Fruit fly (Drosophila melanogaster) whole organism, prepupa: ENCODE measurements around the gene WDR79.

ENCODE experiments used
- CG10631 ChIP-seq: fragments of 200-800 bp; sonication (Bioruptor generic); optimal IDR thresholded peaks from 2 replicates; lab custom pipeline; 2016; ENCODE audit warnings: missing biosample characterization, missing genetic modification characterization
- CG11294 ChIP-seq: fragments of 200-800 bp; sonication (Bioruptor generic); IDR thresholded peaks from 2 replicates; pipeline ENCODE4 v1.3.6; 2022; ENCODE audit warnings: missing biosample characterization, missing genetic modification characterization
- CG11762 ChIP-seq: fragments of 200-800 bp; sonication (Bioruptor generic); optimal IDR thresholded peaks from 3 replicates; lab custom pipeline; 2016; ENCODE audit warnings: missing biosample characterization, missing genetic modification characterization; ENCODE audit not compliant: insufficient read depth
- CG11902 ChIP-seq: fragments of 200-800 bp; sonication (Bioruptor generic); optimal IDR thresholded peaks from 3 replicates; lab custom pipeline; 2016; ENCODE audit warnings: missing biosample characterization, missing genetic modification characterization
- CG15336 ChIP-seq: fragments of 200-800 bp; sonication (Bioruptor generic); IDR thresholded peaks from 2 replicates; pipeline ENCODE4 v1.3.6; 2022; ENCODE audit warnings: missing biosample characterization, missing genetic modification characterization
- CG1621 ChIP-seq: fragments of 200-800 bp; sonication (Bioruptor generic); optimal IDR thresholded peaks from 3 replicates; lab custom pipeline; 2018; ENCODE audit warnings: missing biosample characterization, mild to moderate bottlenecking, missing genetic modification characterization
- CG16779 ChIP-seq: fragments of 200-800 bp; sonication (Bioruptor generic); optimal IDR thresholded peaks from 3 replicates; lab custom pipeline; 2017; ENCODE audit warnings: missing biosample characterization, mild to moderate bottlenecking, missing genetic modification characterization
- CG3032 ChIP-seq: fragments of 200-800 bp; optimal IDR thresholded peaks from 2 replicates; lab custom pipeline; 2019; ENCODE audit warnings: missing biosample characterization, mild to moderate bottlenecking, missing genetic modification characterization, moderate library complexity
- CG31627 ChIP-seq: fragments of 200-800 bp; sonication (Bioruptor generic); optimal IDR thresholded peaks from 3 replicates; lab custom pipeline; 2016; ENCODE audit warnings: missing biosample characterization, missing genetic modification characterization
- CG32006 ChIP-seq: fragments of 200-800 bp; sonication (Bioruptor generic); optimal IDR thresholded peaks from 3 replicates; lab custom pipeline; 2017; ENCODE audit warnings: missing biosample characterization, mild to moderate bottlenecking, missing genetic modification characterization
- CG3919 ChIP-seq: fragments of 200-800 bp; sonication (Bioruptor generic); optimal IDR thresholded peaks from 3 replicates; lab custom pipeline; 2016; ENCODE audit warnings: missing biosample characterization, missing genetic modification characterization
- CG6163 ChIP-seq: fragments of 200-800 bp; sonication (Bioruptor generic); IDR thresholded peaks from 3 replicates; pipeline ENCODE4 v1.3.6; 2022; ENCODE audit warnings: missing biosample characterization, missing genetic modification characterization
- CG6276 ChIP-seq: fragments of 200-800 bp; sonication (Bioruptor generic); optimal IDR thresholded peaks from 2 replicates; lab custom pipeline; 2017; ENCODE audit warnings: missing biosample characterization, mild to moderate bottlenecking, missing genetic modification characterization
- CG6792 ChIP-seq: fragments of 200-800 bp; sonication (Bioruptor generic); optimal IDR thresholded peaks from 3 replicates; lab custom pipeline; 2016; ENCODE audit warnings: missing biosample characterization, missing genetic modification characterization
- CG6808 ChIP-seq: fragments of 200-800 bp; sonication (Bioruptor generic); optimal IDR thresholded peaks from 3 replicates; lab custom pipeline; 2017; ENCODE audit warnings: missing biosample characterization, missing genetic modification characterization, mild to moderate bottlenecking, moderate library complexity, missing genetic modification reagents
- CG6854 ChIP-seq: fragments of 200-800 bp; sonication (Bioruptor generic); optimal IDR thresholded peaks from 2 replicates; lab custom pipeline; 2017; ENCODE audit warnings: missing biosample characterization, mild to moderate bottlenecking, missing genetic modification characterization
- CG7368 ChIP-seq: fragments of 200-800 bp; sonication (Bioruptor generic); optimal IDR thresholded peaks from 3 replicates; lab custom pipeline; 2016; ENCODE audit warnings: missing biosample characterization, missing genetic modification characterization
- CG8119 ChIP-seq: fragments of 200-800 bp; sonication (Bioruptor generic); IDR thresholded peaks from 3 replicates; pipeline ENCODE4 v1.3.6; 2022; ENCODE audit warnings: missing biosample characterization, missing genetic modification characterization
- CG8632 ChIP-seq: fragments of 200-800 bp; sonication (Bioruptor generic); optimal IDR thresholded peaks from 3 replicates; lab custom pipeline; 2016; ENCODE audit warnings: missing biosample characterization, missing genetic modification characterization
- CG9139 ChIP-seq: fragments of 200-800 bp; sonication (Bioruptor generic); optimal IDR thresholded peaks from 3 replicates; lab custom pipeline; 2017; ENCODE audit warnings: missing biosample characterization, mild to moderate bottlenecking, missing genetic modification characterization
- Eip75B ChIP-seq: fragments of 200-800 bp; sonication (Bioruptor generic); optimal IDR thresholded peaks from 3 replicates; lab custom pipeline; 2016; ENCODE audit warnings: missing biosample characterization, missing genetic modification characterization
- Eip78C ChIP-seq: fragments of 200-800 bp; sonication (Bioruptor generic); peaks from one replicate; lab custom pipeline; 2016; ENCODE audit warnings: missing biosample characterization, missing genetic modification characterization
- Ets96B ChIP-seq: fragments of 200-800 bp; optimal IDR thresholded peaks from 2 replicates; lab custom pipeline; 2019; ENCODE audit warnings: missing biosample characterization, mild to moderate bottlenecking, missing genetic modification characterization, moderate library complexity
- Gug ChIP-seq: fragments of 200-800 bp; sonication (Bioruptor generic); IDR thresholded peaks from 2 replicates; pipeline ENCODE4 v1.3.6; 2022; ENCODE audit warnings: missing biosample characterization, missing genetic modification characterization
- Hr4 ChIP-seq: fragments of 200-800 bp; sonication (Bioruptor generic); optimal IDR thresholded peaks from 3 replicates; lab custom pipeline; 2016; ENCODE audit warnings: missing biosample characterization, missing genetic modification characterization
- Lpt ChIP-seq: fragments of 200-800 bp; sonication (Bioruptor generic); optimal IDR thresholded peaks from 3 replicates; lab custom pipeline; 2016; ENCODE audit warnings: missing biosample characterization, missing genetic modification characterization
- Met ChIP-seq: fragments of 200-800 bp; sonication (Bioruptor generic); optimal IDR thresholded peaks from 3 replicates; lab custom pipeline; 2016; ENCODE audit warnings: missing biosample characterization, missing genetic modification characterization
- Smox ChIP-seq: fragments of 200-800 bp; sonication (Bioruptor generic); optimal IDR thresholded peaks from 3 replicates; lab custom pipeline; 2016; ENCODE audit warnings: missing biosample characterization, missing genetic modification characterization
- Sox102F ChIP-seq: fragments of 200-800 bp; sonication (Bioruptor generic); optimal IDR thresholded peaks from 2 replicates; lab custom pipeline; 2016; ENCODE audit warnings: missing biosample characterization, mild to moderate bottlenecking, missing genetic modification characterization
- Sox14 ChIP-seq: fragments of 200-800 bp; sonication (Bioruptor generic); optimal IDR thresholded peaks from 3 replicates; lab custom pipeline; 2016; ENCODE audit warnings: missing biosample characterization, missing genetic modification characterization
- Sox15 ChIP-seq: fragments of 200-800 bp; sonication (Bioruptor generic); optimal IDR thresholded peaks from 3 replicates; lab custom pipeline; 2016; ENCODE audit warnings: missing biosample characterization, missing genetic modification characterization
- dac ChIP-seq: fragments of 200-800 bp; sonication (Bioruptor generic); optimal IDR thresholded peaks from 2 replicates; lab custom pipeline; 2017; ENCODE audit warnings: missing biosample characterization, mild to moderate bottlenecking, missing genetic modification characterization
- dsx ChIP-seq: fragments of 200-800 bp; optimal IDR thresholded peaks from 3 replicates; lab custom pipeline; 2019; ENCODE audit warnings: missing biosample characterization, mild to moderate bottlenecking, missing genetic modification characterization, moderate library complexity; ENCODE audit not compliant: poor library complexity, severe bottlenecking
- eg ChIP-seq: fragments of 200-800 bp; sonication (Bioruptor generic); IDR thresholded peaks from 3 replicates; pipeline ENCODE4 v1.3.6; 2022; ENCODE audit warnings: missing biosample characterization, missing genetic modification characterization
- esn ChIP-seq: fragments of 200-800 bp; sonication (Bioruptor generic); optimal IDR thresholded peaks from 2 replicates; lab custom pipeline; 2016; ENCODE audit warnings: missing biosample characterization, mild to moderate bottlenecking, missing genetic modification characterization, moderate library complexity
- fd59A ChIP-seq: fragments of 200-800 bp; sonication (Bioruptor generic); optimal IDR thresholded peaks from 2 replicates; lab custom pipeline; 2017; ENCODE audit warnings: missing biosample characterization, mild to moderate bottlenecking, missing genetic modification characterization, missing genetic modification reagents
- fd85E ChIP-seq: fragments of 200-800 bp; sonication (Bioruptor generic); optimal IDR thresholded peaks from 3 replicates; lab custom pipeline; 2016; ENCODE audit warnings: missing biosample characterization, missing genetic modification characterization
- fkh ChIP-seq: fragments of 200-800 bp; sonication (Bioruptor generic); optimal IDR thresholded peaks from 3 replicates; lab custom pipeline; 2017; ENCODE audit warnings: missing biosample characterization, mild to moderate bottlenecking, missing genetic modification characterization, moderate library complexity
- ss ChIP-seq, 2 experiments: fragments of 200-800 bp; sonication (Bioruptor generic); optimal IDR thresholded peaks; 2 replicates in 1 of 2; 3 replicates in 1 of 2; lab custom pipeline; 2017 to 2018; ENCODE audit warnings: mild to moderate bottlenecking in 2 of 2, missing biosample characterization in 2 of 2, missing genetic modification characterization in 2 of 2, moderate library complexity in 1 of 2
- svp ChIP-seq: fragments of 200-800 bp; sonication (Bioruptor generic); peaks from one replicate; lab custom pipeline; 2016; ENCODE audit warnings: missing biosample characterization, missing genetic modification characterization

WDR79 gene

dm6 chr2L:6127478-6127877, at the start of gene WDR79:
Gene WDR79, minus strand, starts transcription at chr2L:6127775.
- no peak for TF ChIP-seq dsx
- no peak for TF ChIP-seq Gug
- no peak for TF ChIP-seq dac (GFP tag; lab: Kevin White, UChicago)
- TF ChIP-seq Hr4 (GFP tag; lab: Kevin White, UChicago) = no peak
- no peak for TF ChIP-seq Ets96B (tag; lab: Kevin White, UChicago)
- no peak for TF ChIP-seq CG7368 (GFP tag; lab: Kevin White, UChicago)
- TF ChIP-seq, all 60 proteins: peak for 0

- TF ChIP-seq CG15336 (GFP tag; lab: Robert Waterston, UW) = no peak
- no peak for TF ChIP-seq ss (GFP tag; optimal IDR thresholded peaks at IDR 0.05; lab: Kevin White, UChicago)
- no peak for TF ChIP-seq CG6808
- TF ChIP-seq svp = no peak
- TF ChIP-seq fkh (GFP tag; lab: Kevin White, UChicago) = peak; percentile 60
Measured at dm6 chr2L:6177141-6177540, 49.6 kb upstream of the WDR79 start.

dm6 chr2L:6176408-6176807, 48.8 kb upstream of the WDR79 start:
- TF ChIP-seq Eip75B (no peak), CG6792 (GFP tag; lab: Kevin White, UChicago) (no peak), Sox102F (no peak), Lpt (GFP tag; lab: Kevin White, UChicago) (no peak), CG32006 (GFP tag; lab: Kevin White, UChicago) (no peak), Eip78C (no peak), CG6854 (GFP tag; lab: Kevin White, UChicago) (no peak), Met (no peak), fd59A (no peak), CG8119 (GFP tag; lab: Robert Waterston, UW) (no peak), CG16779 (tag; lab: Kevin White, UChicago) (no peak), Hr4 (GFP tag; lab: Kevin White, UChicago) (no peak), Smox (GFP tag; lab: Kevin White, UChicago) (no peak)
- TF ChIP-seq, all 60 proteins: peak for 0

- TF ChIP-seq Sox15 (GFP tag; lab: Kevin White, UChicago) = no peak
Measured at dm6 chr2L:6172996-6173395, 45.4 kb upstream of the WDR79 start.

dm6 chr2L:6171166-6171565, 43.6 kb upstream of the WDR79 start:
- TF ChIP-seq CG32006 (GFP tag; lab: Kevin White, UChicago) (no peak), CG6854 (GFP tag; lab: Kevin White, UChicago) (no peak), svp (peak; percentile 66), CG8632 (GFP tag; lab: Kevin White, UChicago) (no peak), CG6792 (GFP tag; lab: Kevin White, UChicago) (no peak)

dm6 chr2L:6169119-6169518, 41.5 kb upstream of the WDR79 start:
- no peak for TF ChIP-seq Sox14 (GFP tag; lab: Kevin White, UChicago)
- peak in 1 of 2 experiments; percentile 84 for TF ChIP-seq ss (GFP tag; optimal IDR thresholded peaks at IDR 0.05; lab: Kevin White, UChicago)
- TF ChIP-seq CG9139 (GFP tag; lab: Kevin White, UChicago) = no peak
- 0 out of 3 replicates have a peak, but pooled peaks have one; percentile 20 for TF ChIP-seq CG6163 (GFP tag; lab: Robert Waterston, UW)
- peak; percentile 35 for TF ChIP-seq CG32006 (GFP tag; lab: Kevin White, UChicago)
- 0 out of 3 replicates have a peak, but pooled peaks have one; percentile 6 for TF ChIP-seq eg (GFP tag; lab: Robert Waterston, UW)

- peak; percentile 80 for TF ChIP-seq esn
- no peak for TF ChIP-seq fd85E (GFP tag; lab: Kevin White, UChicago)
- peak; percentile 67 for TF ChIP-seq CG1621
- no peak for TF ChIP-seq CG11294 (GFP tag; lab: Robert Waterston, UW)
- TF ChIP-seq Hr4 (GFP tag; lab: Kevin White, UChicago) = no peak
- TF ChIP-seq Eip78C = peak; percentile 97
- peak; percentile 76 for TF ChIP-seq CG31627 (GFP tag; lab: Kevin White, UChicago)
- TF ChIP-seq CG8632 (GFP tag; lab: Kevin White, UChicago) = peak; percentile 75
- peak; percentile 73 for TF ChIP-seq CG10631
- TF ChIP-seq Sox15 (GFP tag; lab: Kevin White, UChicago) = peak; percentile 68
- no peak for TF ChIP-seq CG32006 (GFP tag; lab: Kevin White, UChicago)
- TF ChIP-seq CG3032 (tag; lab: Kevin White, UChicago) = peak; percentile 75
- TF ChIP-seq CG6163 (GFP tag; lab: Robert Waterston, UW) = peak; percentile 67; the same call in 2 of the 3 replicates
- TF ChIP-seq CG11762 = peak; percentile 9
- peak; percentile 75 for TF ChIP-seq CG3919
- TF ChIP-seq CG11902 (GFP tag; lab: Kevin White, UChicago) = peak; percentile 74
- peak; percentile 77 for TF ChIP-seq Sox102F
- TF ChIP-seq CG6276 (GFP tag; lab: Kevin White, UChicago) = no peak
Measured at dm6 chr2L:6165686-6166085, 38.1 kb upstream of the WDR79 start.
